Worm (Caenorhabditis elegans): Measurements from ENCODE around the gene drd-50.

ce11 chrIV:4120263-4120662 is 2.7 kb downstream of the drd-50 start, which contains the start of gene F49F1.5:
- TF ChIP-seq fkh-6 (tag; optimal IDR thresholded peaks at IDR 0.05) (no peak), zip-5 (tag; optimal IDR thresholded peaks at IDR 0.05) (no peak), unc-3 (GFP tag; conservative IDR thresholded peaks at IDR 0.05) (no peak), unc-3 (tag; optimal IDR thresholded peaks at IDR 0.05) (no peak), unc-86 (tag; optimal IDR thresholded peaks at IDR 0.05) (no peak), K02D7.2 (tag; optimal IDR thresholded peaks at IDR 0.05) (no peak), fkh-10 (GFP tag; optimal IDR thresholded peaks at IDR 0.05) (no peak), lim-6 (tag; optimal IDR thresholded peaks at IDR 0.05) (no peak), pqm-1 (tag; optimal IDR thresholded peaks at IDR 0.05) (no peak), elt-4 (tag; optimal IDR thresholded peaks at IDR 0.05) (no peak), unc-42 (tag; optimal IDR thresholded peaks at IDR 0.05) (no peak), ama-1 (optimal IDR thresholded peaks at IDR 0.05) (no peak)

Data from whole organism, late embryonic.